Fruit fly (Drosophila melanogaster): ENCODE data around the gene CG18131.

The CG18131 gene

DNA sequence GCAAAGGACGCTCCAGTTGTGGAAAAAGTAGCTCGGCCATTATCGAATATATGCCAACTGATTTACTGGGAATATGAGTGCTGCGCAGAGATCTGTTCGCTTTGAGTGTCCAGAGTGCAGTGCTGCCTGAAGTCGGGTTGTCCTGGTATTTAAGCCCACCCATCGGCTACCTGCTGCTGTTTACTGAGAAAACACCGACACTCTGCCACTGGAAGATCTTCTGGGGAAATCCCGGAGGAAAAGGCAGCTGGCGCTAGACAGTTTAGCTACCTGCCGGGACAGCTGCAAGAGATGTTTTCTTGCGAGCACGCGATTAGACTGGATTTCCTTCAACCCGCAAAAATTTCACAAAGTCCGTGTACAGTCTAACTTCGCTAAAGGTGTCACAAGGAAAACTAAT, 17.6 kb upstream of the CG18131 start, which contains the start of gene halo:
halo (minus strand) TSS at position 127 of the 400 bp plus-strand sequence.
- TF ChIP-seq cic (GFP tag; optimal IDR thresholded peaks at IDR 0.05) (no peak), Hr96 (GFP tag; optimal IDR thresholded peaks at IDR 0.05) (no peak), bab1 (GFP tag; optimal IDR thresholded peaks at IDR 0.05) (no peak), CG11617 (GFP tag; optimal IDR thresholded peaks at IDR 0.05) (no peak), kay (GFP tag; ENCODE audit: borderline replicate concordance) (no peak), CG33017 (tag; optimal IDR thresholded peaks at IDR 0.05) (no peak), toe (GFP tag; optimal IDR thresholded peaks at IDR 0.05) (no peak)

- TF ChIP-seq CG1620 (GFP tag; optimal IDR thresholded peaks at IDR 0.05) = no peak
- no peak for TF ChIP-seq Crg-1 (GFP tag; optimal IDR thresholded peaks at IDR 0.05)
- TF ChIP-seq Clk (GFP tag; optimal IDR thresholded peaks at IDR 0.05) = no peak
Measured at dm6 chr2L:1517378-1517777, 17.0 kb upstream of the CG18131 start, which contains the start of gene CG18132. Gene CG18132, minus strand, starts transcription at chr2L:1517478.

DNA sequence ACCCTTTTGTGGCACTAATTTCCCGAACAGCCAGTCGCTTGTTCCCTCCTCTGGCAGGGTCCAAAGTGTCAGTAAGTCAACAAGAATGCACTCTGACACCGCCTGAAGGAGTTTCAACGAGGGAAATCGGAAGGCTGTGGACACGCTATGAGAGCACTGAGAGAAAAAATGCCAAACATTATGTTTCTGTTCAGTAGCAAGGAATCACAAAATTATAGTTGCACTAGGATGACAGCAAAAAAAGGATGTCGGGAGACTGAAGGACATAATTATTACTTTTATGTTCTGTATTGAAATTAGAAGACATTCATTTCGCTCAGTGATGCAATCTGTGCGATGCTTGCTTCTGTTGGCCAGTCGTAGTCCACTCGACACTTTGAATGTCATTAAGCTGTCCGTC, 9.3 kb upstream of the CG18131 start:
- TF ChIP-seq toe (GFP tag; optimal IDR thresholded peaks at IDR 0.05) (no peak), CG1620 (GFP tag; optimal IDR thresholded peaks at IDR 0.05) (no peak), pad (GFP tag; optimal IDR thresholded peaks at IDR 0.05) (no peak), Hr96 (GFP tag; optimal IDR thresholded peaks at IDR 0.05) (no peak), CG11617 (GFP tag; optimal IDR thresholded peaks at IDR 0.05) (no peak), Clk (GFP tag; optimal IDR thresholded peaks at IDR 0.05) (no peak), tj (GFP tag; optimal IDR thresholded peaks at IDR 0.05) (no peak), CG14711 (tag; optimal IDR thresholded peaks at IDR 0.05) (no peak), CG33017 (tag; optimal IDR thresholded peaks at IDR 0.05) (no peak), Mnt (GFP tag; optimal IDR thresholded peaks at IDR 0.05) (no peak), CG5204 (GFP tag; optimal IDR thresholded peaks at IDR 0.05) (no peak)

DNA sequence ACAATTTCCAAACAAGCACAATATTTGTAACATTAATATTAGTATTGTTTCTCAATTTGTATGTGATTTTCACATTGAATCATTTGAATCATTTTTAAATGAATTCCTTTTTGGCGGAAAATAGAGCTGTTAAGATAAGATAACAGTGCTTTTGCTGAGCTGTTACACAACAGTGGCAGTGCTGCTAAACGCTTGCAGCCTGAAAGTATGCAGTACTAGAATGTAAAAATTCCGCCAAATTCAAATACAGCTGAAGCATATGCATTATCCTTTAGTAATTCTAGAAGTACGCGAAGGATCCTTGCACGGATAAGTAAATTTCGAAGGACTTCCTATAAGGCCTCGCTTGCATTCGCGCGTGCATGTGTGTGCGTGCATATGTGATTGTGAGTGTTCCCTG, 3.9 kb upstream of the CG18131 start:
- TF ChIP-seq pad (GFP tag; optimal IDR thresholded peaks at IDR 0.05) = no peak
- TF ChIP-seq CG33017 (tag; optimal IDR thresholded peaks at IDR 0.05) = no peak

dm6 chr2L:1502459-1503101, 2.2 kb upstream of the CG18131 start, which contains the start of gene CG7420:
Gene CG7420, minus strand, starts transcription at chr2L:1502904.
- TF ChIP-seq Mnt (GFP tag; optimal IDR thresholded peaks at IDR 0.05) = peak; percentile 17
- no peak for TF ChIP-seq CG7045 (GFP tag; optimal IDR thresholded peaks at IDR 0.05)
- no peak for TF ChIP-seq kay (GFP tag; ENCODE audit: borderline replicate concordance)
- peak; percentile 2 for TF ChIP-seq bab1 (GFP tag; optimal IDR thresholded peaks at IDR 0.05)
- TF ChIP-seq CG5204 (GFP tag; optimal IDR thresholded peaks at IDR 0.05) = no peak

dm6 chr2L:1498966-1499554, 1.3 kb downstream of the CG18131 start:
- no peak for TF ChIP-seq tj (GFP tag; optimal IDR thresholded peaks at IDR 0.05)
- TF ChIP-seq Hr96 (GFP tag; optimal IDR thresholded peaks at IDR 0.05) = no peak
- no peak for TF ChIP-seq CG7045 (GFP tag; optimal IDR thresholded peaks at IDR 0.05)
- no peak for TF ChIP-seq cnc (optimal IDR thresholded peaks at IDR 0.05)

dm6 chr2L:1496943-1497342, 3.5 kb downstream of the CG18131 start, which contains the start of gene CG31661:
Gene CG31661, plus strand, starts transcription at chr2L:1497243.
- TF ChIP-seq CG5204 (GFP tag; optimal IDR thresholded peaks at IDR 0.05) (no peak), CG1620 (GFP tag; optimal IDR thresholded peaks at IDR 0.05) (no peak), CG11617 (GFP tag; optimal IDR thresholded peaks at IDR 0.05) (no peak), Hr96 (GFP tag; optimal IDR thresholded peaks at IDR 0.05) (no peak), Clk (GFP tag; optimal IDR thresholded peaks at IDR 0.05) (no peak)

DNA sequence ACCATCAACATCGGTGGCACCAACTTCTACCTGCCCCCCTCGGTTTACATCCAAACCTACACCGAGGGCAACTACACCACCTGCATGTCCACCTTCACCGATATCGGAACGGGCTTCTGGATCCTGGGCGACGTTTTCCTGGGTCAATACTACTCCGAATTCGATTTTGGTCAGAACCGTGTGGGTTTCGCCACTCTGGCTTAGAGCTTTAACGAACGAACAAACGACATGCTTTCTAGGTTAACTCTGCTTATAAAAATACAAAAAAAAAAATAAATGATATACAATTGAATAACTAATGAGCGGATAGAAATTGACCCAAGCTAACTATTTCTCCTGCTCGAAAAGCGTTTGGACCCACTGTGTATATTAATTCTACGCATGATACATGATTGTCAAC, 5.2 kb downstream of the CG18131 start, which contains the start of gene CG31926:
CG31926 (plus strand) TSS at position 301 of the 400 bp plus-strand sequence.
- TF ChIP-seq CG14711 (tag; optimal IDR thresholded peaks at IDR 0.05) (no peak), toe (GFP tag; optimal IDR thresholded peaks at IDR 0.05) (no peak), CG7045 (GFP tag; optimal IDR thresholded peaks at IDR 0.05) (no peak), Mnt (GFP tag; optimal IDR thresholded peaks at IDR 0.05) (no peak), CG5204 (GFP tag; optimal IDR thresholded peaks at IDR 0.05) (no peak), CG33017 (tag; optimal IDR thresholded peaks at IDR 0.05) (no peak), CG12768 (GFP tag; optimal IDR thresholded peaks at IDR 0.05) (no peak), cic (GFP tag; optimal IDR thresholded peaks at IDR 0.05) (no peak), Crg-1 (GFP tag; optimal IDR thresholded peaks at IDR 0.05) (no peak), Clk (GFP tag; optimal IDR thresholded peaks at IDR 0.05) (no peak), cnc (optimal IDR thresholded peaks at IDR 0.05) (no peak), CG1620 (GFP tag; optimal IDR thresholded peaks at IDR 0.05) (no peak), ovo (GFP tag; optimal IDR thresholded peaks at IDR 0.05) (no peak), tj (GFP tag; optimal IDR thresholded peaks at IDR 0.05) (no peak), pad (GFP tag; optimal IDR thresholded peaks at IDR 0.05) (no peak), CG11617 (GFP tag; optimal IDR thresholded peaks at IDR 0.05) (no peak), kay (GFP tag; ENCODE audit: borderline replicate concordance) (no peak)

All from whole organism, adult.